Fruit fly (Drosophila melanogaster) ovary, adult (tissue): ENCODE results near the gene TpnC25D.

ENCODE experiments used
- CG17801 ChIP-seq: fragments of 200-800 bp; optimal IDR thresholded peaks from 2 replicates; lab custom pipeline; 2019; ENCODE audit warnings: missing biosample characterization, mild to moderate bottlenecking, missing genetic modification characterization, moderate library complexity; ENCODE audit not compliant: partially characterized antibody

Gene TpnC25D

dm6 chr2L:5216442-5216841 lies at the start of gene TpnC25D, which contains the start of gene CG14034:
Gene TpnC25D (plus strand): TSS chr2L:5216701.
Gene CG14034 (minus strand): TSS chr2L:5216542.
- no peak for TF ChIP-seq CG17801 (GFP tag; lab: Kevin White, UChicago)

- no peak for TF ChIP-seq CG17801 (GFP tag; lab: Kevin White, UChicago)
These were observed 30.0 kb upstream of the TpnC25D start for dm6 chr2L:5186543-5186942.

- TF ChIP-seq CG17801 (GFP tag; lab: Kevin White, UChicago), result no peak
These were observed 20.9 kb upstream of the TpnC25D start for dm6 chr2L:5195639-5196038.

dm6 chr2L:5196684-5197083 lies 19.8 kb upstream of the TpnC25D start:
- TF ChIP-seq CG17801 (GFP tag; lab: Kevin White, UChicago), result no peak

dm6 chr2L:5197200-5197599 lies 19.3 kb upstream of the TpnC25D start:
- TF ChIP-seq CG17801 (GFP tag; lab: Kevin White, UChicago), result no peak

dm6 chr2L:5206964-5207585 lies 9.4 kb upstream of the TpnC25D start, which contains the start of gene Cyp28d2:
Gene Cyp28d2 (plus strand): TSS chr2L:5207267.
- TF ChIP-seq CG17801 (GFP tag; lab: Kevin White, UChicago), result no peak

- no peak for TF ChIP-seq CG17801 (GFP tag; lab: Kevin White, UChicago)
These were observed 7.9 kb upstream of the TpnC25D start for dm6 chr2L:5208581-5208980.

- no peak for TF ChIP-seq CG17801 (GFP tag; lab: Kevin White, UChicago)
These were observed 7.0 kb upstream of the TpnC25D start for dm6 chr2L:5209244-5210144.

dm6 chr2L:5210145-5210504 lies 6.4 kb upstream of the TpnC25D start, which contains the start of gene Cyp28d1:
Gene Cyp28d1 (plus strand): TSS chr2L:5210460.
- TF ChIP-seq CG17801 (GFP tag; lab: Kevin White, UChicago), result no peak

dm6 chr2L:5210946-5211345 lies 5.6 kb upstream of the TpnC25D start:
- TF ChIP-seq CG17801 (GFP tag; lab: Kevin White, UChicago), result no peak

- TF ChIP-seq CG17801 (GFP tag; lab: Kevin White, UChicago), result no peak
These were observed 1.5 kb upstream of the TpnC25D start, which contains the start of gene CG7742 for dm6 chr2L:5214981-5215380. Gene CG7742 (minus strand): TSS chr2L:5215081.

dm6 chr2L:5223317-5223716 lies 6.8 kb downstream of the TpnC25D start:
- TF ChIP-seq CG17801 (GFP tag; lab: Kevin White, UChicago), result no peak

dm6 chr2L:5224724-5225319 lies 8.3 kb downstream of the TpnC25D start:
- no peak for TF ChIP-seq CG17801 (GFP tag; lab: Kevin White, UChicago)

- TF ChIP-seq CG17801 (GFP tag; lab: Kevin White, UChicago), result no peak
These were observed 9.2 kb downstream of the TpnC25D start for dm6 chr2L:5225547-5226213.
